Fruit fly (Drosophila melanogaster): Measurements from ENCODE around the gene CG3061.

The CG3061 gene

dm6 chr3R:14052182-14053036, 20.2 kb downstream of the CG3061 start (continued):
- TF ChIP-seq CG10959 (GFP tag; IDR thresholded peaks at IDR 0.05) = no peak
- TF ChIP-seq dimm (GFP tag; IDR thresholded peaks at IDR 0.05) = no peak
- TF ChIP-seq Ada2b (GFP tag; IDR thresholded peaks at IDR 0.05) = peak; percentile 82
- peak; percentile 86 for TF ChIP-seq maf-S (GFP tag; optimal IDR thresholded peaks at IDR 0.05)
- TF ChIP-seq stwl (tag; optimal IDR thresholded peaks at IDR 0.05) = no peak
- TF ChIP-seq CG43689 (GFP tag; IDR thresholded peaks at IDR 0.05) = no peak
- peak; percentile 66 for TF ChIP-seq slp2 (GFP tag; optimal IDR thresholded peaks at IDR 0.05)
- TF ChIP-seq gfzf (GFP tag; optimal IDR thresholded peaks at IDR 0.05) = no peak
- TF ChIP-seq Aef1 (GFP tag; IDR thresholded peaks at IDR 0.05) = peak; percentile 83
- peak; percentile 75 for TF ChIP-seq CG1233 (GFP tag; optimal IDR thresholded peaks at IDR 0.05)
- TF ChIP-seq disco-r (GFP tag; optimal IDR thresholded peaks at IDR 0.05) = peak; percentile 83
- TF ChIP-seq cwo (GFP tag; optimal IDR thresholded peaks at IDR 0.05) = peak; percentile 85
- peak; percentile 79 for TF ChIP-seq nmo (GFP tag; optimal IDR thresholded peaks at IDR 0.05)
- peak; percentile 85 for TF ChIP-seq tx (GFP tag; optimal IDR thresholded peaks at IDR 0.05)
- TF ChIP-seq CG8281 (tag; optimal IDR thresholded peaks at IDR 0.05) = peak; percentile 59
- peak; percentile 77; the same call in 2 of the 3 replicates for TF ChIP-seq CG11093 (GFP tag; IDR thresholded peaks at IDR 0.05)
- TF ChIP-seq p53 (GFP tag; optimal IDR thresholded peaks at IDR 0.05) = peak; percentile 77
- peak; percentile 92 for TF ChIP-seq gem (tag; optimal IDR thresholded peaks at IDR 0.05)
- peak; percentile 91 for TF ChIP-seq CG9817 (tag; optimal IDR thresholded peaks at IDR 0.05)
- TF ChIP-seq CG8765 (GFP tag; IDR thresholded peaks at IDR 0.05) = peak; percentile 52; the same call in 1 of the 2 replicates
- peak; percentile 43 for TF ChIP-seq Atf3 (GFP tag; optimal IDR thresholded peaks at IDR 0.05)
- peak; percentile 96 for TF ChIP-seq slbo (GFP tag; IDR thresholded peaks at IDR 0.05)
- TF ChIP-seq Mes4 (GFP tag; optimal IDR thresholded peaks at IDR 0.05) = no peak
- peak; percentile 98 for TF ChIP-seq Med (GFP tag)
- TF ChIP-seq Antp (GFP tag; optimal IDR thresholded peaks at IDR 0.05) = peak; percentile 76
- TF ChIP-seq CG4617 (GFP tag; optimal IDR thresholded peaks at IDR 0.05; ENCODE audit: borderline replicate concordance) = peak; percentile 24
- TF ChIP-seq CG12942 (GFP tag; optimal IDR thresholded peaks at IDR 0.05) = peak; percentile 75
- TF ChIP-seq CG12104 (GFP tag; optimal IDR thresholded peaks at IDR 0.05) = peak; percentile 87
- TF ChIP-seq HLH4C (GFP tag; IDR thresholded peaks at IDR 0.05; ENCODE audit: partially characterized antibody) = no peak
- peak; percentile 61 for TF ChIP-seq CG4820 (GFP tag; optimal IDR thresholded peaks at IDR 0.05)
- TF ChIP-seq repo (GFP tag; optimal IDR thresholded peaks at IDR 0.05) = peak; percentile 66
- TF ChIP-seq trh (GFP tag; optimal IDR thresholded peaks at IDR 0.05) = peak; percentile 40
- TF ChIP-seq psq (GFP tag; optimal IDR thresholded peaks at IDR 0.05) = peak; percentile 70
- peak; percentile 81 for TF ChIP-seq CG17359 (tag; optimal IDR thresholded peaks at IDR 0.05)
- peak; percentile 29 for TF ChIP-seq kah (GFP tag; optimal IDR thresholded peaks at IDR 0.05)
- peak; percentile 80 for TF ChIP-seq E2f1 (GFP tag; IDR thresholded peaks at IDR 0.05)
- TF ChIP-seq sima (GFP tag; optimal IDR thresholded peaks at IDR 0.05) = peak; percentile 47
- TF ChIP-seq CG10147 (GFP tag; optimal IDR thresholded peaks at IDR 0.05) = peak; percentile 89
- TF ChIP-seq zf30C (GFP tag; optimal IDR thresholded peaks at IDR 0.05) = peak; percentile 63
- peak; percentile 92 for TF ChIP-seq CG7839 (tag; optimal IDR thresholded peaks at IDR 0.05)
- peak; percentile 70 to 91 for TF ChIP-seq Pdp1 (GFP tag; optimal IDR thresholded peaks at IDR 0.05)
- TF ChIP-seq danr (GFP tag; IDR thresholded peaks at IDR 0.05) = peak; percentile 86
- TF ChIP-seq ewg (GFP tag; optimal IDR thresholded peaks at IDR 0.05) = peak; percentile 48
- TF ChIP-seq CG2202 (tag; optimal IDR thresholded peaks at IDR 0.05) = no peak
- no peak for TF ChIP-seq CG17186 (GFP tag; optimal IDR thresholded peaks at IDR 0.05)
- peak; percentile 80 for TF ChIP-seq Xbp1 (GFP tag; optimal IDR thresholded peaks at IDR 0.05)
- peak; percentile 83 for TF ChIP-seq CG1792 (GFP tag; optimal IDR thresholded peaks at IDR 0.05)
- peak; percentile 85 for TF ChIP-seq D19B (GFP tag; optimal IDR thresholded peaks at IDR 0.05)
- TF ChIP-seq CG14710 (tag; optimal IDR thresholded peaks at IDR 0.05) = no peak
